Worm (Caenorhabditis elegans) whole organism, L2 larva: ENCODE measurements around the gene C24B5.4.

Experiments used
- C34F6.9 ChIP-seq: fragments of 150-350 bp; optimal IDR thresholded peaks from 2 replicates; lab custom pipeline; 2014; ENCODE audit warnings: missing biosample characterization, missing genetic modification characterization
- F13H6.1 ChIP-seq: sonication (generic microtip); optimal IDR thresholded peaks from 2 replicates; lab custom pipeline; 2016; ENCODE audit warnings: missing genetic modification characterization, missing compliant biosample characterization
- R02D3.7 ChIP-seq: fragments of 150-350 bp; optimal IDR thresholded peaks from 2 replicates; lab custom pipeline; 2014; ENCODE audit warnings: missing biosample characterization, missing genetic modification characterization
- aly-2 ChIP-seq: fragments of 150-350 bp; optimal IDR thresholded peaks from 2 replicates; lab custom pipeline; 2014; ENCODE audit warnings: missing biosample characterization, missing genetic modification characterization
- blmp-1 ChIP-seq: sonication (generic microtip); optimal IDR thresholded peaks from 2 replicates; lab custom pipeline; 2017; ENCODE audit warnings: missing genetic modification characterization, mild to moderate bottlenecking, missing compliant biosample characterization, antibody characterized with exemption, moderate library complexity; ENCODE audit not compliant: insufficient read depth
- ceh-82 ChIP-seq: fragments of 150-350 bp; optimal IDR thresholded peaks from 2 replicates; lab custom pipeline; 2014; ENCODE audit warnings: missing biosample characterization, missing genetic modification characterization
- crh-2 ChIP-seq: sonication (generic microtip); optimal IDR thresholded peaks from 2 replicates; lab custom pipeline; 2017; ENCODE audit warnings: missing biosample characterization, missing genetic modification characterization
- dmd-4 ChIP-seq: sonication (generic microtip); optimal IDR thresholded peaks from 2 replicates; lab custom pipeline; 2017; ENCODE audit warnings: missing biosample characterization, missing genetic modification characterization
- egl-27 ChIP-seq: sonication (generic microtip); optimal IDR thresholded peaks from 3 replicates; lab custom pipeline; 2017; ENCODE audit warnings: missing biosample characterization, missing genetic modification reagents, missing genetic modification characterization
- elt-1 ChIP-seq: fragments of 150-350 bp; optimal IDR thresholded peaks from 2 replicates; lab custom pipeline; 2014; ENCODE audit warnings: missing biosample characterization, missing genetic modification characterization
- fos-1 ChIP-seq: fragments of 150-350 bp; optimal IDR thresholded peaks from 2 replicates; lab custom pipeline; 2014; ENCODE audit warnings: missing biosample characterization, missing genetic modification characterization
- gmeb-1 ChIP-seq: fragments of 150-350 bp; optimal IDR thresholded peaks from 2 replicates; lab custom pipeline; 2014; ENCODE audit warnings: missing biosample characterization, missing genetic modification characterization
- lin-11 ChIP-seq: fragments of 150-350 bp; sonication (generic microtip); optimal IDR thresholded peaks from 2 replicates; lab custom pipeline; 2014; ENCODE audit warnings: missing biosample characterization, missing genetic modification characterization, inconsistent platforms, mixed read lengths
- lin-13 ChIP-seq: fragments of 150-350 bp; optimal IDR thresholded peaks from 2 replicates; lab custom pipeline; 2014; ENCODE audit warnings: missing biosample characterization, missing genetic modification reagents, missing genetic modification characterization
- lin-39 ChIP-seq: fragments of 150-350 bp; optimal IDR thresholded peaks from 2 replicates; lab custom pipeline; 2014; ENCODE audit warnings: missing biosample characterization, missing genetic modification reagents, missing genetic modification characterization
- lsy-2 ChIP-seq, 2 experiments: fragments of 150-350 bp in 1 of 2; sonication (generic microtip) in 1 of 2; optimal IDR thresholded peaks; 2 replicates each; lab custom pipeline; 2014 to 2017; ENCODE audit warnings: missing biosample characterization in 2 of 2, missing genetic modification characterization in 2 of 2
- mab-5 ChIP-seq: fragments of 150-350 bp; optimal IDR thresholded peaks from 2 replicates; lab custom pipeline; 2014; ENCODE audit warnings: missing biosample characterization, missing genetic modification characterization
- mbf-1 ChIP-seq: sonication (generic microtip); optimal IDR thresholded peaks from 2 replicates; lab custom pipeline; 2017; ENCODE audit warnings: missing biosample characterization, missing genetic modification characterization
- mdl-1 ChIP-seq, 2 experiments: fragments of 150-350 bp in 1 of 2; sonication (generic microtip) in 1 of 2; optimal IDR thresholded peaks; 2 replicates each; lab custom pipeline; 2017; ENCODE audit warnings: missing biosample characterization in 2 of 2, missing genetic modification characterization in 2 of 2
- nhr-10 ChIP-seq: sonication (generic microtip); optimal IDR thresholded peaks from 2 replicates; lab custom pipeline; 2017; ENCODE audit warnings: missing biosample characterization, missing genetic modification characterization
- nhr-12 ChIP-seq: fragments of 150-350 bp; optimal IDR thresholded peaks from 2 replicates; lab custom pipeline; 2014; ENCODE audit warnings: missing biosample characterization, missing genetic modification characterization
- nhr-129 ChIP-seq: fragments of 150-350 bp; optimal IDR thresholded peaks from 2 replicates; lab custom pipeline; 2014; ENCODE audit warnings: missing biosample characterization, missing genetic modification characterization
- nhr-23 ChIP-seq: fragments of 150-350 bp; optimal IDR thresholded peaks from 2 replicates; lab custom pipeline; 2014; ENCODE audit warnings: missing biosample characterization, missing genetic modification reagents, missing genetic modification characterization
- nhr-25 ChIP-seq: fragments of 150-350 bp; sonication (generic microtip); optimal IDR thresholded peaks from 3 replicates; lab custom pipeline; 2014; ENCODE audit warnings: missing biosample characterization, missing genetic modification characterization
- nhr-6 ChIP-seq: fragments of 150-350 bp; optimal IDR thresholded peaks from 2 replicates; lab custom pipeline; 2014; ENCODE audit warnings: missing biosample characterization, missing genetic modification characterization
- nhr-77 ChIP-seq: fragments of 150-350 bp; optimal IDR thresholded peaks from 2 replicates; lab custom pipeline; 2014; ENCODE audit warnings: missing biosample characterization, missing genetic modification characterization
- peb-1 ChIP-seq: fragments of 150-350 bp; optimal IDR thresholded peaks from 2 replicates; lab custom pipeline; 2014; ENCODE audit warnings: missing biosample characterization, missing genetic modification characterization
- sem-4 ChIP-seq: fragments of 150-350 bp; optimal IDR thresholded peaks from 2 replicates; lab custom pipeline; 2014; ENCODE audit warnings: missing biosample characterization, missing genetic modification reagents, missing genetic modification characterization
- sma-3 ChIP-seq: sonication (generic microtip); optimal IDR thresholded peaks from 2 replicates; lab custom pipeline; 2016; ENCODE audit warnings: missing genetic modification reagents, missing genetic modification characterization, missing compliant biosample characterization
- sma-9 ChIP-seq, 2 experiments: fragments of 150-350 bp in 1 of 2; sonication (generic microtip) in 1 of 2; optimal IDR thresholded peaks; 2 replicates each; lab custom pipeline; 2014 to 2016; ENCODE audit warnings: missing genetic modification characterization in 2 of 2, mild to moderate bottlenecking in 1 of 2, missing biosample characterization in 1 of 2, missing compliant biosample characterization in 1 of 2, missing genetic modification reagents in 1 of 2, moderate library complexity in 1 of 2
- snpc-4 ChIP-seq: fragments of 150-350 bp; optimal IDR thresholded peaks from 2 replicates; lab custom pipeline; 2014; ENCODE audit warnings: missing biosample characterization, missing genetic modification characterization
- unc-55 ChIP-seq: fragments of 150-350 bp; sonication (generic microtip); optimal IDR thresholded peaks from 3 replicates; lab custom pipeline; 2014; ENCODE audit warnings: missing biosample characterization, missing genetic modification reagents, missing genetic modification characterization
- unc-62 ChIP-seq: fragments of 150-350 bp; optimal IDR thresholded peaks from 2 replicates; lab custom pipeline; 2014; ENCODE audit warnings: missing biosample characterization, missing genetic modification reagents, missing genetic modification characterization
- zag-1 ChIP-seq: fragments of 150-350 bp; optimal IDR thresholded peaks from 2 replicates; lab custom pipeline; 2014; ENCODE audit warnings: missing biosample characterization, missing genetic modification characterization
- ztf-1 ChIP-seq: fragments of 200-800 bp; sonication (Bioruptor generic); conservative IDR thresholded peaks from 2 replicates; pipeline ENCODE4 v1.3.6; 2022; ENCODE audit warnings: missing genetic modification characterization, missing compliant biosample characterization
- ztf-11 ChIP-seq: sonication (generic microtip); optimal IDR thresholded peaks from 2 replicates; lab custom pipeline; 2017; ENCODE audit warnings: missing biosample characterization, missing genetic modification characterization
- ztf-4 ChIP-seq: fragments of 150-350 bp; optimal IDR thresholded peaks from 2 replicates; lab custom pipeline; 2014; ENCODE audit warnings: missing biosample characterization, missing genetic modification characterization

Gene C24B5.4

ce11 chrV:9219390-9219733 is 22.2 kb upstream of the C24B5.4 start:
- TF ChIP-seq mab-5 (tag; lab: Kevin White, UChicago) (no peak), nhr-129 (tag; lab: Kevin White, UChicago) (no peak), unc-62 (GFP tag; lab: Kevin White, UChicago) (no peak), nhr-10 (tag; lab: Kevin White, UChicago) (no peak), ceh-82 (no peak), zag-1 (no peak), sma-3 (GFP tag; lab: Kevin White, UChicago) (no peak), nhr-12 (tag; lab: Kevin White, UChicago) (no peak), elt-1 (tag; lab: Kevin White, UChicago) (no peak), peb-1 (tag; lab: Kevin White, UChicago) (no peak), dmd-4 (tag; lab: Kevin White, UChicago) (no peak), lin-11 (no peak), ztf-11 (tag; lab: Kevin White, UChicago) (no peak), sem-4 (tag; lab: Kevin White, UChicago) (no peak), fos-1 (tag; lab: Kevin White, UChicago) (no peak), R02D3.7 (tag; lab: Kevin White, UChicago) (no peak)
- TF ChIP-seq, all 48 proteins: peak for 0

ce11 chrV:9218655-9219389 is 21.7 kb upstream of the C24B5.4 start:
- TF ChIP-seq crh-2 (peak; percentile 32), lin-39 (tag; lab: Kevin White, UChicago) (peak; percentile 70), lsy-2 (tag; optimal IDR thresholded peaks at IDR 0.05; lab: Kevin White, UChicago) (peak in 1 of 2 experiments; percentile 53), C34F6.9 (peak; percentile 53), nhr-12 (tag; lab: Kevin White, UChicago) (no peak), mab-5 (tag; lab: Kevin White, UChicago) (peak; percentile 81), nhr-129 (tag; lab: Kevin White, UChicago) (peak; percentile 38), unc-55 (GFP tag; lab: Kevin White, UChicago) (peak; percentile 33), fos-1 (tag; lab: Kevin White, UChicago) (peak; percentile 30), unc-62 (GFP tag; lab: Kevin White, UChicago) (peak; percentile 65), sma-3 (GFP tag; lab: Kevin White, UChicago) (no peak), nhr-6 (tag; lab: Kevin White, UChicago) (no peak), F13H6.1 (tag; lab: Kevin White, UChicago) (peak; percentile 2), zag-1 (peak; percentile 39), sma-9 (GFP tag; optimal IDR thresholded peaks at IDR 0.05; lab: Kevin White, UChicago) (peak; percentile 71), sma-9 (tag; optimal IDR thresholded peaks at IDR 0.05; lab: Kevin White, UChicago) (no peak), snpc-4 (no peak)
- TF ChIP-seq, all 48 proteins: peak for 12

- TF ChIP-seq lin-11 (no peak), mab-5 (tag; lab: Kevin White, UChicago) (peak; percentile 72), unc-55 (GFP tag; lab: Kevin White, UChicago) (peak; percentile 48), sma-3 (GFP tag; lab: Kevin White, UChicago) (no peak), elt-1 (tag; lab: Kevin White, UChicago) (no peak), lin-13 (GFP tag; lab: Kevin White, UChicago) (no peak), blmp-1 (tag; lab: Kevin White, UChicago) (no peak), sma-9 (GFP tag; optimal IDR thresholded peaks at IDR 0.05; lab: Kevin White, UChicago) (peak; percentile 38), sma-9 (tag; optimal IDR thresholded peaks at IDR 0.05; lab: Kevin White, UChicago) (no peak), egl-27 (tag; lab: Kevin White, UChicago) (no peak), sem-4 (tag; lab: Kevin White, UChicago) (no peak), nhr-25 (no peak), mdl-1 (tag; optimal IDR thresholded peaks at IDR 0.05; lab: Kevin White, UChicago) (no peak), nhr-23 (peak; percentile 45), unc-62 (GFP tag; lab: Kevin White, UChicago) (no peak), ztf-4 (tag; lab: Kevin White, UChicago) (no peak), crh-2 (peak; percentile 8)
These were observed 21.1 kb upstream of the C24B5.4 start for ce11 chrV:9218214-9218613.

- TF ChIP-seq zag-1 (no peak), F13H6.1 (tag; lab: Kevin White, UChicago) (no peak), nhr-77 (tag; lab: Kevin White, UChicago) (no peak), egl-27 (tag; lab: Kevin White, UChicago) (no peak), ztf-1 (GFP tag; lab: Robert Waterston, UW) (no peak), crh-2 (no peak), mdl-1 (tag; optimal IDR thresholded peaks at IDR 0.05; lab: Kevin White, UChicago) (no peak), ztf-11 (tag; lab: Kevin White, UChicago) (no peak), nhr-23 (no peak), aly-2 (tag; lab: Kevin White, UChicago) (no peak), sma-9 (GFP tag; optimal IDR thresholded peaks at IDR 0.05; lab: Kevin White, UChicago) (no peak), sma-9 (tag; optimal IDR thresholded peaks at IDR 0.05; lab: Kevin White, UChicago) (no peak), gmeb-1 (tag; lab: Kevin White, UChicago) (no peak), unc-55 (GFP tag; lab: Kevin White, UChicago) (no peak), lin-39 (tag; lab: Kevin White, UChicago) (no peak), mbf-1 (tag; lab: Kevin White, UChicago) (no peak)
These were observed 20.0 kb upstream of the C24B5.4 start, which contains the start of gene pacs-1 for ce11 chrV:9217158-9217557. TSS of gene pacs-1 (minus strand) at chrV:9217258.
